Worm (Caenorhabditis elegans): Measurements from ENCODE around the gene ppat-1.

DNA sequence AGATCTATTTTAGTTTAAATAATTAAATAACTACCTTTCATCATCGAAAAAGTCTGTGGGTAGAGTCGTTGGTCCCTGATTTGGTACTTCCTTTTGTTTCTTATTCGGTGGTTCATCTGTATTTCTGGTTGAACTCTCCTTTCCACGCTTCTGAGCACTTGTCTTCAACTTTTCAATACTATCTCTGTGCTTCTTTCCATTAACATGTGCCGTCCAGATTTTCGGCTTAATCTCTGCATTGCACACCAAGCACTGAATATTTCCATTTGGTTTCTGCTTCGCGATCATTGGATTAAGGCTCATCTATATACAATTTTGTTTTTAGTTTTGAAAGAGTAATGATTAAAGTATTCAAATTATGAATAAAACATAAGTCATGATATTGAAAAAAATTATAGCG is 10.8 kb downstream of the ppat-1 start, which contains the start of gene sel-13:
- TF ChIP-seq elt-3 (tag; optimal IDR thresholded peaks at IDR 0.05) = no peak
- no peak for TF ChIP-seq mep-1 (tag; optimal IDR thresholded peaks at IDR 0.05)
- no peak for TF ChIP-seq sptf-1 (tag; optimal IDR thresholded peaks at IDR 0.05)
- no peak for TF ChIP-seq pha-4 (tag; optimal IDR thresholded peaks at IDR 0.05)
- TF ChIP-seq nhr-12 (tag; optimal IDR thresholded peaks at IDR 0.05) = no peak
- TF ChIP-seq nhr-237 (tag; optimal IDR thresholded peaks at IDR 0.05) = no peak
- no peak for TF ChIP-seq mab-5 (tag; optimal IDR thresholded peaks at IDR 0.05)
- no peak for TF ChIP-seq nhr-76 (tag; optimal IDR thresholded peaks at IDR 0.05)

Data from whole organism, mixed stage, embryonic.